Fruit fly (Drosophila melanogaster): ENCODE results near the gene CG45073.

CG45073 gene

DNA sequence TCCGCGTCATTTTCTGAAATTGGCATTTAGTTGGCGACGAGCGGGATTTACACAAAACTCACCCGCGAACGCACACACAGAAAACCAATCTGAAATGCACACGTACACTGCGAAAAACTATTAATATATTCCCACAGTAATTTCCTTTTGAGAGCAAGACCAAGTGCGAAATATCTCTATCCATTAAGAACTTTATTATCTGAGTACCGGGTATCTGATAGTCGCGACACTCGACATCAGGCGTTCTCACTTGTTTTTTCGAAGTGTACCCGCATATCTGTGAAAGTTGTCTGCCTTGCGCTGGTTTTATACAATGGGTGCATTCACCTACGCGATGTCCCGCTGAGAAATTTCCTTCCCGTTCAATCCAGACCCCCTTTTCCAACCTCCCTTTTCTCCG is 48.4 kb downstream of the CG45073 start:
- TF ChIP-seq ey (GFP tag; optimal IDR thresholded peaks at IDR 0.05) = peak; percentile 49
- TF ChIP-seq rgr (GFP tag; optimal IDR thresholded peaks at IDR 0.05) = peak; percentile 19
- peak; percentile 15 for TF ChIP-seq Sp1 (GFP tag; optimal IDR thresholded peaks at IDR 0.05)
- TF ChIP-seq dmrt93B (GFP tag; optimal IDR thresholded peaks at IDR 0.05) = peak; percentile 16
- no peak for TF ChIP-seq Myc (optimal IDR thresholded peaks at IDR 0.05)
- TF ChIP-seq fru (GFP tag; optimal IDR thresholded peaks at IDR 0.05) = peak; percentile 58
- TF ChIP-seq Jra (GFP tag; optimal IDR thresholded peaks at IDR 0.05) = no peak
- no peak for TF ChIP-seq sage (GFP tag; optimal IDR thresholded peaks at IDR 0.05)
- no peak for TF ChIP-seq dl (GFP tag; optimal IDR thresholded peaks at IDR 0.05; ENCODE audit: insufficient read depth in 1 of 2, partially characterized antibody in 2 of 2)
- no peak for TF ChIP-seq CG32264 (GFP tag; optimal IDR thresholded peaks at IDR 0.05)
- no peak for TF ChIP-seq Hnf4 (GFP tag; optimal IDR thresholded peaks at IDR 0.05)
- no peak for TF ChIP-seq woc (GFP tag; optimal IDR thresholded peaks at IDR 0.05)
- TF ChIP-seq dsf (GFP tag; optimal IDR thresholded peaks at IDR 0.05; ENCODE audit: borderline replicate concordance) = no peak
- no peak for TF ChIP-seq N (GFP tag; optimal IDR thresholded peaks at IDR 0.05)
- TF ChIP-seq pan (optimal IDR thresholded peaks at IDR 0.05) = no peak
- TF ChIP-seq Vsx2 (GFP tag; optimal IDR thresholded peaks at IDR 0.05; ENCODE audit: partially characterized antibody) = no peak
- no peak for TF ChIP-seq GATAd (GFP tag; optimal IDR thresholded peaks at IDR 0.05)
- TF ChIP-seq HLH106 (tag; optimal IDR thresholded peaks at IDR 0.05) = peak; percentile 8
- TF ChIP-seq Mio (GFP tag; optimal IDR thresholded peaks at IDR 0.05) = no peak
- no peak for TF ChIP-seq Abd-B (GFP tag; optimal IDR thresholded peaks at IDR 0.05)
- TF ChIP-seq lola (GFP tag; optimal IDR thresholded peaks at IDR 0.05) = no peak
- no peak for TF ChIP-seq Hr78 (GFP tag; optimal IDR thresholded peaks at IDR 0.05)
- TF ChIP-seq br (GFP tag; optimal IDR thresholded peaks at IDR 0.05) = peak; percentile 39
- TF ChIP-seq usp (GFP tag; optimal IDR thresholded peaks at IDR 0.05) = no peak
- TF ChIP-seq Rel (GFP tag; optimal IDR thresholded peaks at IDR 0.05) = no peak
- no peak for TF ChIP-seq Rel (tag; optimal IDR thresholded peaks at IDR 0.05)
- no peak for TF ChIP-seq sv (GFP tag; optimal IDR thresholded peaks at IDR 0.05)
- no peak for TF ChIP-seq jim (GFP tag; optimal IDR thresholded peaks at IDR 0.05)
- TF ChIP-seq h (GFP tag; optimal IDR thresholded peaks at IDR 0.05) = peak; percentile 35
- peak; percentile 15 for TF ChIP-seq psq (GFP tag; optimal IDR thresholded peaks at IDR 0.05)
- no peak for TF ChIP-seq Dfd (GFP tag; optimal IDR thresholded peaks at IDR 0.05)
- TF ChIP-seq Hr83 (GFP tag; optimal IDR thresholded peaks at IDR 0.05; ENCODE audit: poor library complexity, severe bottlenecking) = no peak
- no peak for TF ChIP-seq CG9705 (GFP tag; optimal IDR thresholded peaks at IDR 0.05)
- TF ChIP-seq brk (GFP tag; optimal IDR thresholded peaks at IDR 0.05) = no peak
- TF ChIP-seq tai (GFP tag; optimal IDR thresholded peaks at IDR 0.05) = no peak
- TF ChIP-seq Dif (GFP tag; optimal IDR thresholded peaks at IDR 0.05; ENCODE audit: partially characterized antibody) = no peak
- TF ChIP-seq CrebA (GFP tag; optimal IDR thresholded peaks at IDR 0.05; ENCODE audit: borderline replicate concordance) = no peak
- TF ChIP-seq OdsH (GFP tag; optimal IDR thresholded peaks at IDR 0.05) = no peak
- peak in 1 of 2 experiments; percentile 64 for TF ChIP-seq foxo (GFP tag; optimal IDR thresholded peaks at IDR 0.05)
